Fruit fly (Drosophila melanogaster) whole organism, pupa: ENCODE results near the gene CG14089.

Experiments used
- CG10348 ChIP-seq: fragments of 200-800 bp; sonication (Bioruptor generic); IDR thresholded peaks from 2 replicates; pipeline ENCODE4 v1.3.6; 2022; ENCODE audit warnings: missing biosample characterization, missing genetic modification characterization
- CG12605 ChIP-seq: fragments of 200-800 bp; sonication (Bioruptor generic); IDR thresholded peaks from 2 replicates; pipeline ENCODE4 v1.3.6; 2022; ENCODE audit warnings: missing biosample characterization, missing genetic modification characterization
- CG13204 ChIP-seq: fragments of 200-800 bp; sonication (Bioruptor generic); optimal IDR thresholded peaks from 2 replicates; lab custom pipeline; 2018; ENCODE audit warnings: missing biosample characterization, mild to moderate bottlenecking, missing genetic modification characterization, moderate library complexity
- CG14655 ChIP-seq: fragments of 200-800 bp; sonication (Bioruptor generic); optimal IDR thresholded peaks from 3 replicates; lab custom pipeline; 2017; ENCODE audit warnings: mild to moderate bottlenecking, missing biosample characterization, missing genetic modification reagents, missing genetic modification characterization
- CG15710 ChIP-seq: fragments of 200-800 bp; sonication (Bioruptor generic); optimal IDR thresholded peaks from 2 replicates; lab custom pipeline; 2018; ENCODE audit warnings: missing biosample characterization, mild to moderate bottlenecking, missing genetic modification characterization, moderate library complexity
- CG17806 ChIP-seq: fragments of 200-800 bp; sonication (Bioruptor generic); optimal IDR thresholded peaks from 2 replicates; lab custom pipeline; 2018; ENCODE audit warnings: missing biosample characterization, mild to moderate bottlenecking, missing genetic modification characterization, moderate library complexity
- CG32121 ChIP-seq: fragments of 200-800 bp; sonication (Bioruptor generic); IDR thresholded peaks from 2 replicates; pipeline ENCODE4 v1.3.6; 2022; ENCODE audit warnings: missing biosample characterization, missing genetic modification characterization
- CG34367 ChIP-seq: fragments of 200-800 bp; sonication (Bioruptor generic); optimal IDR thresholded peaks from 2 replicates; lab custom pipeline; 2018; ENCODE audit warnings: missing biosample characterization, mild to moderate bottlenecking, missing genetic modification characterization
- CG4496 ChIP-seq: fragments of 200-800 bp; sonication (Bioruptor generic); IDR thresholded peaks from 3 replicates; pipeline ENCODE4 v1.3.6; 2022; ENCODE audit warnings: missing biosample characterization, missing genetic modification characterization
- CG8159 ChIP-seq: fragments of 200-800 bp; sonication (Bioruptor generic); optimal IDR thresholded peaks from 3 replicates; lab custom pipeline; 2018; ENCODE audit warnings: missing biosample characterization, mild to moderate bottlenecking, missing genetic modification characterization, moderate library complexity
- CG8301 ChIP-seq: fragments of 200-800 bp; sonication (Bioruptor generic); optimal IDR thresholded peaks from 2 replicates; lab custom pipeline; 2018; ENCODE audit warnings: missing biosample characterization, mild to moderate bottlenecking, missing genetic modification characterization
- CG9948 ChIP-seq: fragments of 200-800 bp; sonication (Bioruptor generic); optimal IDR thresholded peaks from 2 replicates; lab custom pipeline; 2018; ENCODE audit warnings: missing biosample characterization, mild to moderate bottlenecking, missing genetic modification characterization, moderate library complexity
- D1 ChIP-seq: fragments of 200-800 bp; sonication (Bioruptor generic); optimal IDR thresholded peaks from 2 replicates; lab custom pipeline; 2018; ENCODE audit warnings: missing biosample characterization, mild to moderate bottlenecking, missing genetic modification characterization, moderate library complexity
- EcR ChIP-seq: fragments of 200-800 bp; sonication (Bioruptor generic); optimal IDR thresholded peaks from 3 replicates; lab custom pipeline; 2019; ENCODE audit warnings: missing biosample characterization, missing genetic modification characterization, mild to moderate bottlenecking, moderate library complexity, missing genetic modification reagents
- Ets98B ChIP-seq: fragments of 200-800 bp; sonication (Bioruptor generic); IDR thresholded peaks from 2 replicates; pipeline ENCODE4 v1.3.6; 2022; ENCODE audit warnings: missing biosample characterization, missing genetic modification characterization
- Pif1A ChIP-seq: fragments of 200-800 bp; sonication (Bioruptor generic); optimal IDR thresholded peaks from 3 replicates; lab custom pipeline; 2016; ENCODE audit warnings: missing biosample characterization, missing genetic modification characterization
- Pif1B ChIP-seq: fragments of 200-800 bp; sonication (Bioruptor generic); optimal IDR thresholded peaks from 3 replicates; lab custom pipeline; 2016; ENCODE audit warnings: missing biosample characterization, missing genetic modification characterization
- Snoo ChIP-seq: fragments of 200-800 bp; sonication (Bioruptor generic); optimal IDR thresholded peaks from 3 replicates; lab custom pipeline; 2017; ENCODE audit warnings: missing biosample characterization, mild to moderate bottlenecking, missing genetic modification characterization, inconsistent platforms
- fd96Ca ChIP-seq: fragments of 200-800 bp; sonication (Bioruptor generic); IDR thresholded peaks from 3 replicates; pipeline ENCODE4 v1.3.6; 2022; ENCODE audit warnings: missing biosample characterization, missing genetic modification characterization
- gl ChIP-seq: fragments of 200-800 bp; sonication (Bioruptor generic); optimal IDR thresholded peaks from 2 replicates; lab custom pipeline; 2018; ENCODE audit warnings: missing biosample characterization, mild to moderate bottlenecking, missing genetic modification characterization
- rn ChIP-seq: fragments of 200-800 bp; sonication (Bioruptor generic); IDR thresholded peaks from 2 replicates; pipeline ENCODE4 v1.3.6; 2022; ENCODE audit warnings: missing biosample characterization, missing genetic modification characterization

CG14089 gene

dm6 chr3L:19280700-19281099 is at the start of gene CG14089:
Gene CG14089 (minus strand): TSS chr3L:19280800.
- TF ChIP-seq EcR (GFP tag; lab: Kevin White, UChicago) (no peak), Pif1B (no peak), CG8159 (no peak)
- TF ChIP-seq, all 21 proteins: peak for 0

- TF ChIP-seq CG4496 (peak; percentile 57; the same call in 1 of the 3 replicates), Ets98B (GFP tag; lab: Robert Waterston, UW) (peak; percentile 68), CG15710 (no peak), Snoo (no peak), Pif1B (peak; percentile 6), CG32121 (GFP tag; lab: Robert Waterston, UW) (peak; percentile 38; the same call in 1 of the 2 replicates), EcR (GFP tag; lab: Kevin White, UChicago) (no peak), fd96Ca (GFP tag; lab: Robert Waterston, UW) (peak; percentile 72), Pif1A (GFP tag; lab: Kevin White, UChicago) (peak; percentile 58), CG14655 (peak; percentile 57), CG8301 (peak; percentile 74)
Observed at dm6 chr3L:19329499-19329898, 48.9 kb upstream of the CG14089 start.

dm6 chr3L:19328076-19328475 is 47.5 kb upstream of the CG14089 start:
- TF ChIP-seq Snoo = no peak
- no peak for TF ChIP-seq CG15710
- no peak for TF ChIP-seq CG13204 (GFP tag; lab: Kevin White, UChicago)
- no peak for TF ChIP-seq D1 (tag; lab: Kevin White, UChicago)
- no peak for TF ChIP-seq fd96Ca (GFP tag; lab: Robert Waterston, UW)
- no peak for TF ChIP-seq CG4496
- TF ChIP-seq CG10348 (GFP tag; lab: Robert Waterston, UW) = no peak
- no peak for TF ChIP-seq EcR (GFP tag; lab: Kevin White, UChicago)
- TF ChIP-seq CG32121 (GFP tag; lab: Robert Waterston, UW) = no peak
- no peak for TF ChIP-seq Pif1B
- TF ChIP-seq rn = no peak
- no peak for TF ChIP-seq CG9948 (tag; lab: Kevin White, UChicago)
- no peak for TF ChIP-seq CG8159
- no peak for TF ChIP-seq CG17806 (tag; lab: Kevin White, UChicago)
- TF ChIP-seq gl = no peak
- no peak for TF ChIP-seq Ets98B (GFP tag; lab: Robert Waterston, UW)

dm6 chr3L:19327223-19327622 is 46.6 kb upstream of the CG14089 start:
- TF ChIP-seq CG15710 (no peak), CG17806 (tag; lab: Kevin White, UChicago) (no peak)

- TF ChIP-seq CG10348 (GFP tag; lab: Robert Waterston, UW) = no peak
- TF ChIP-seq CG15710 = no peak
- TF ChIP-seq CG32121 (GFP tag; lab: Robert Waterston, UW) = peak; percentile 80
- TF ChIP-seq Ets98B (GFP tag; lab: Robert Waterston, UW) = peak; percentile 80
- TF ChIP-seq CG14655 = peak; percentile 73
- TF ChIP-seq CG34367 (tag; lab: Kevin White, UChicago) = no peak
- no peak for TF ChIP-seq rn
- TF ChIP-seq CG4496 = peak; percentile 79
- TF ChIP-seq Pif1A (GFP tag; lab: Kevin White, UChicago) = peak; percentile 26
- TF ChIP-seq CG17806 (tag; lab: Kevin White, UChicago) = no peak
- no peak for TF ChIP-seq D1 (tag; lab: Kevin White, UChicago)
- TF ChIP-seq CG8301 = peak; percentile 58
- TF ChIP-seq CG12605 (GFP tag; lab: Robert Waterston, UW) = peak; percentile 55
- peak; percentile 39; the same call in 1 of the 3 replicates for TF ChIP-seq fd96Ca (GFP tag; lab: Robert Waterston, UW)
- TF ChIP-seq CG13204 (GFP tag; lab: Kevin White, UChicago) = no peak
- TF ChIP-seq CG8159 = no peak
- TF ChIP-seq Pif1B = no peak
- TF ChIP-seq CG9948 (tag; lab: Kevin White, UChicago) = peak; percentile 22
- no peak for TF ChIP-seq EcR (GFP tag; lab: Kevin White, UChicago)
- no peak for TF ChIP-seq Snoo
- no peak for TF ChIP-seq gl
Observed at dm6 chr3L:19326029-19326428, 45.4 kb upstream of the CG14089 start.

dm6 chr3L:19316638-19317037 is 36.0 kb upstream of the CG14089 start:
- TF ChIP-seq CG14655 (peak; percentile 51), gl (no peak), Pif1A (GFP tag; lab: Kevin White, UChicago) (no peak), Snoo (no peak), CG8301 (peak; percentile 10)

- peak; percentile 73 for TF ChIP-seq Pif1A (GFP tag; lab: Kevin White, UChicago)
- peak; percentile 75 for TF ChIP-seq rn
- no peak for TF ChIP-seq CG34367 (tag; lab: Kevin White, UChicago)
- no peak for TF ChIP-seq gl
- TF ChIP-seq D1 (tag; lab: Kevin White, UChicago) = no peak
- no peak for TF ChIP-seq CG9948 (tag; lab: Kevin White, UChicago)
- TF ChIP-seq CG8301 = peak; percentile 88
- peak; percentile 93 for TF ChIP-seq CG32121 (GFP tag; lab: Robert Waterston, UW)
- peak; percentile 63 for TF ChIP-seq Pif1B
- peak; percentile 84 for TF ChIP-seq CG12605 (GFP tag; lab: Robert Waterston, UW)
- TF ChIP-seq CG13204 (GFP tag; lab: Kevin White, UChicago) = no peak
- peak; percentile 92 for TF ChIP-seq Ets98B (GFP tag; lab: Robert Waterston, UW)
- peak; percentile 92 for TF ChIP-seq CG4496
- peak; percentile 81 for TF ChIP-seq fd96Ca (GFP tag; lab: Robert Waterston, UW)
- TF ChIP-seq EcR (GFP tag; lab: Kevin White, UChicago) = no peak
- TF ChIP-seq CG8159 = no peak
- peak; percentile 87 for TF ChIP-seq CG14655
- no peak for TF ChIP-seq CG15710
- TF ChIP-seq CG10348 (GFP tag; lab: Robert Waterston, UW) = peak; percentile 76
- TF ChIP-seq CG17806 (tag; lab: Kevin White, UChicago) = no peak
- no peak for TF ChIP-seq Snoo
Observed at dm6 chr3L:19314877-19315276, 34.3 kb upstream of the CG14089 start.
